Fruit fly (Drosophila melanogaster) whole organism, embryonic: ENCODE measurements around the gene CG10086.

Experiments
- ATbp ChIP-seq: fragments of 200-800 bp; sonication (Bioruptor generic); optimal IDR thresholded peaks from 2 replicates; lab custom pipeline; 2017; ENCODE audit warnings: missing biosample characterization, mild to moderate bottlenecking, missing genetic modification characterization, missing genetic modification reagents
- Awh ChIP-seq: fragments of 200-800 bp; sonication (Bioruptor generic); IDR thresholded peaks from 2 replicates; pipeline ENCODE4, ENCODE4 v1.3.6; 2022; ENCODE audit warnings: missing biosample characterization, missing genetic modification characterization
- B-H1 ChIP-seq: fragments of 200-800 bp; sonication (Bioruptor generic); IDR thresholded peaks from 3 replicates; pipeline ENCODE4 v1.3.6; 2022; ENCODE audit warnings: missing biosample characterization, missing genetic modification characterization
- Bgb ChIP-seq: fragments of 200-800 bp; sonication (Bioruptor generic); IDR thresholded peaks from 2 replicates; pipeline ENCODE4 v1.3.6; 2022; ENCODE audit warnings: missing biosample characterization, missing genetic modification characterization; ENCODE audit not compliant: partially characterized antibody
- CG1024 ChIP-seq: fragments of 200-800 bp; sonication (Bioruptor generic); IDR thresholded peaks from 2 replicates; pipeline ENCODE4 v1.3.6; 2022; ENCODE audit warnings: missing biosample characterization, missing genetic modification characterization
- CG10462 ChIP-seq: fragments of 200-800 bp; sonication (Bioruptor generic); optimal IDR thresholded peaks from 2 replicates; lab custom pipeline; 2016; ENCODE audit warnings: missing biosample characterization, missing genetic modification characterization
- CG10959 ChIP-seq: fragments of 200-800 bp; sonication (Bioruptor generic); IDR thresholded peaks from 2 replicates; pipeline ENCODE4 v1.3.6; 2022; ENCODE audit warnings: missing biosample characterization, missing genetic modification characterization
- CG11696 ChIP-seq: fragments of 200-800 bp; sonication (Bioruptor generic); IDR thresholded peaks from 2 replicates; pipeline ENCODE4 v1.3.6; 2022; ENCODE audit warnings: missing biosample characterization, missing genetic modification characterization
- CG11723 ChIP-seq: fragments of 200-800 bp; sonication (Bioruptor generic); optimal IDR thresholded peaks from 2 replicates; lab custom pipeline; 2017; ENCODE audit warnings: missing biosample characterization, mild to moderate bottlenecking, missing genetic modification characterization
- CG13894 ChIP-seq: fragments of 200-800 bp; sonication (Bioruptor generic); optimal IDR thresholded peaks from 3 replicates; lab custom pipeline; 2018; ENCODE audit warnings: missing biosample characterization, mild to moderate bottlenecking, missing genetic modification characterization, moderate library complexity
- CG1647 ChIP-seq: fragments of 200-800 bp; sonication (Bioruptor generic); optimal IDR thresholded peaks from 3 replicates; lab custom pipeline; 2016; ENCODE audit warnings: missing biosample characterization, missing genetic modification characterization
- CG16779 ChIP-seq: fragments of 200-800 bp; sonication (Bioruptor generic); IDR thresholded peaks from 2 replicates; pipeline ENCODE4 v1.3.6; 2022; ENCODE audit warnings: missing biosample characterization, missing genetic modification characterization
- CG16813 ChIP-seq: fragments of 200-800 bp; sonication (Bioruptor generic); IDR thresholded peaks from 3 replicates; pipeline ENCODE4 v1.3.6; 2022; ENCODE audit warnings: missing biosample characterization, missing genetic modification characterization; ENCODE audit not compliant: partially characterized antibody
- CG17328 ChIP-seq: fragments of 200-800 bp; sonication (Bioruptor generic); IDR thresholded peaks from 2 replicates; pipeline ENCODE4 v1.3.6; 2022; ENCODE audit warnings: missing biosample characterization, missing genetic modification characterization
- CG18599 ChIP-seq: fragments of 200-800 bp; sonication (Bioruptor generic); optimal IDR thresholded peaks from 3 replicates; lab custom pipeline; 2017; ENCODE audit warnings: missing biosample characterization, missing genetic modification characterization, mild to moderate bottlenecking, moderate library complexity, missing genetic modification reagents
- CG18619 ChIP-seq: fragments of 200-800 bp; sonication (Bioruptor generic); optimal IDR thresholded peaks from 3 replicates; lab custom pipeline; 2017; ENCODE audit warnings: missing biosample characterization, mild to moderate bottlenecking, missing genetic modification characterization
- CG2678 ChIP-seq: fragments of 200-800 bp; sonication (Bioruptor generic); optimal IDR thresholded peaks from 3 replicates; lab custom pipeline; 2019; ENCODE audit warnings: missing biosample characterization, mild to moderate bottlenecking, missing genetic modification characterization, moderate library complexity
- CG8089 ChIP-seq: fragments of 200-800 bp; sonication (Bioruptor generic); optimal IDR thresholded peaks from 3 replicates; lab custom pipeline; 2016; ENCODE audit warnings: missing biosample characterization, missing genetic modification characterization
- CG9215 ChIP-seq: fragments of 200-800 bp; sonication (Bioruptor generic); IDR thresholded peaks from 2 replicates; pipeline ENCODE4 v1.3.6; 2022; ENCODE audit warnings: missing biosample characterization, missing genetic modification characterization
- CG9437 ChIP-seq: fragments of 200-800 bp; sonication (Bioruptor generic); optimal IDR thresholded peaks from 2 replicates; lab custom pipeline; 2018; ENCODE audit warnings: missing biosample characterization, mild to moderate bottlenecking, missing genetic modification characterization
- CG9932 ChIP-seq: fragments of 200-800 bp; sonication (Bioruptor generic); IDR thresholded peaks from 2 replicates; pipeline ENCODE4 v1.3.6; 2022; ENCODE audit warnings: missing biosample characterization, missing genetic modification characterization
- CTCF ChIP-seq: fragments of 200-800 bp; sonication (Bioruptor generic); optimal IDR thresholded peaks from 2 replicates; lab custom pipeline; 2017; ENCODE audit warnings: missing biosample characterization, mild to moderate bottlenecking, missing genetic modification characterization, moderate library complexity
- D19A ChIP-seq: fragments of 200-800 bp; optimal IDR thresholded peaks from 3 replicates; lab custom pipeline; 2019; ENCODE audit warnings: missing biosample characterization, mild to moderate bottlenecking, missing genetic modification characterization, moderate library complexity
- Fer3 ChIP-seq: fragments of 200-800 bp; sonication (Bioruptor generic); optimal IDR thresholded peaks from 2 replicates; lab custom pipeline; 2018; ENCODE audit warnings: missing biosample characterization, mild to moderate bottlenecking, missing genetic modification characterization, moderate library complexity
- HHEX ChIP-seq: fragments of 200-800 bp; sonication (Bioruptor generic); optimal IDR thresholded peaks from 3 replicates; lab custom pipeline; 2017; ENCODE audit warnings: missing biosample characterization, mild to moderate bottlenecking, missing genetic modification characterization, missing genetic modification reagents
- Hr78 ChIP-seq, 2 experiments: fragments of 200-800 bp in 1 of 2; fragments of >200 bp in 1 of 2; sonication (Bioruptor generic) in 1 of 2; optimal IDR thresholded peaks; 2 replicates each; lab custom pipeline; 2017 to 2019; ENCODE audit warnings: missing biosample characterization in 2 of 2, missing genetic modification characterization in 2 of 2, mild to moderate bottlenecking in 1 of 2, moderate library complexity in 1 of 2
- Meics ChIP-seq: fragments of 200-800 bp; sonication (Bioruptor generic); optimal IDR thresholded peaks from 2 replicates; lab custom pipeline; 2017; ENCODE audit warnings: missing biosample characterization, mild to moderate bottlenecking, missing genetic modification characterization
- NC2β ChIP-seq: fragments of 200-800 bp; sonication (Bioruptor generic); optimal IDR thresholded peaks from 2 replicates; lab custom pipeline; 2016; ENCODE audit warnings: missing biosample characterization, missing genetic modification characterization
- Nf-YB ChIP-seq: fragments of 200-800 bp; sonication (Bioruptor generic); optimal IDR thresholded peaks from 3 replicates; lab custom pipeline; 2019; ENCODE audit warnings: missing biosample characterization, mild to moderate bottlenecking, missing genetic modification characterization, moderate library complexity
- Ptx1 ChIP-seq: fragments of 200-800 bp; sonication (Bioruptor generic); IDR thresholded peaks from 2 replicates; pipeline ENCODE4 v1.3.6; 2022; ENCODE audit warnings: missing biosample characterization, missing genetic modification characterization
- Rx ChIP-seq: fragments of 200-800 bp; sonication (Bioruptor generic); IDR thresholded peaks from 2 replicates; pipeline ENCODE4 v1.3.6; 2022; ENCODE audit warnings: missing biosample characterization, missing genetic modification characterization
- abd-A ChIP-seq: fragments of 200-800 bp; sonication (Bioruptor generic); optimal IDR thresholded peaks from 3 replicates; lab custom pipeline; 2019; ENCODE audit warnings: missing biosample characterization, mild to moderate bottlenecking, missing genetic modification characterization, moderate library complexity
- aop ChIP-seq: fragments of 200-800 bp; sonication (Bioruptor generic); IDR thresholded peaks from 2 replicates; pipeline ENCODE4 v1.3.6; 2022; ENCODE audit warnings: missing biosample characterization, missing genetic modification characterization
- bab2 ChIP-seq: fragments of 200-800 bp; sonication (Bioruptor generic); optimal IDR thresholded peaks from 2 replicates; lab custom pipeline; 2016; ENCODE audit warnings: missing biosample characterization, missing genetic modification characterization
- bsh ChIP-seq, 2 experiments: fragments of 200-800 bp; sonication (Bioruptor generic); optimal IDR thresholded peaks; 2 replicates each; lab custom pipeline; 2017 to 2018; ENCODE audit warnings: mild to moderate bottlenecking in 2 of 2, missing biosample characterization in 2 of 2, missing genetic modification characterization in 2 of 2, moderate library complexity in 1 of 2
- cad ChIP-seq: fragments of >200 bp; optimal IDR thresholded peaks from 2 replicates; lab custom pipeline; 2017; ENCODE audit warnings: missing biosample characterization, missing genetic modification characterization
- crol ChIP-seq: fragments of 200-800 bp; sonication (Bioruptor generic); IDR thresholded peaks from 2 replicates; pipeline ENCODE4 v1.3.6; 2022; ENCODE audit warnings: missing biosample characterization, missing genetic modification characterization
- dmrt11E ChIP-seq: fragments of 200-800 bp; sonication (Bioruptor generic); optimal IDR thresholded peaks from 3 replicates; lab custom pipeline; 2018; ENCODE audit warnings: missing biosample characterization, mild to moderate bottlenecking, missing genetic modification characterization, moderate library complexity
- esg ChIP-seq: fragments of 200-800 bp; sonication (Bioruptor generic); conservative IDR thresholded peaks from 2 replicates; pipeline ENCODE4 v1.3.6; 2022; ENCODE audit warnings: missing biosample characterization, missing genetic modification characterization
- ewg ChIP-seq: fragments of 200-800 bp; sonication (Bioruptor generic); optimal IDR thresholded peaks from 3 replicates; lab custom pipeline; 2017; ENCODE audit warnings: mild to moderate bottlenecking, missing biosample characterization, missing genetic modification reagents, missing genetic modification characterization
- eyg ChIP-seq: fragments of 200-800 bp; sonication (Bioruptor generic); optimal IDR thresholded peaks from 3 replicates; lab custom pipeline; 2016; ENCODE audit warnings: missing biosample characterization, missing genetic modification characterization
- fd64A ChIP-seq: fragments of 200-800 bp; sonication (Bioruptor generic); optimal IDR thresholded peaks from 3 replicates; lab custom pipeline; 2018; ENCODE audit warnings: missing biosample characterization, mild to moderate bottlenecking, missing genetic modification characterization
- gem ChIP-seq: fragments of 200-800 bp; sonication (Bioruptor generic); optimal IDR thresholded peaks from 2 replicates; lab custom pipeline; 2019; ENCODE audit warnings: missing biosample characterization, mild to moderate bottlenecking, missing genetic modification characterization, moderate library complexity
- insv ChIP-seq, 2 experiments: fragments of 200-800 bp; sonication (Bioruptor generic); optimal IDR thresholded peaks; 3 replicates each; lab custom pipeline; 2016 to 2018; ENCODE audit warnings: missing biosample characterization in 2 of 2, missing genetic modification characterization in 2 of 2
- jigr1 ChIP-seq: fragments of 200-800 bp; sonication (Bioruptor generic); IDR thresholded peaks from 3 replicates; pipeline ENCODE4 v1.3.6; 2022; ENCODE audit warnings: missing biosample characterization, missing genetic modification characterization
- peb ChIP-seq: fragments of 200-800 bp; sonication (Bioruptor generic); IDR thresholded peaks from 2 replicates; pipeline ENCODE4 v1.3.6; 2022; ENCODE audit warnings: missing biosample characterization, missing genetic modification characterization
- sd ChIP-seq: fragments of 200-800 bp; sonication (Bioruptor generic); optimal IDR thresholded peaks from 3 replicates; lab custom pipeline; 2018; ENCODE audit warnings: missing biosample characterization, mild to moderate bottlenecking, missing genetic modification characterization, moderate library complexity
- seq ChIP-seq: fragments of 200-800 bp; sonication (Bioruptor generic); IDR thresholded peaks from 2 replicates; pipeline ENCODE4 v1.3.6; 2022; ENCODE audit warnings: missing biosample characterization, missing genetic modification characterization
- stc ChIP-seq: fragments of 200-800 bp; sonication (Bioruptor generic); IDR thresholded peaks from 2 replicates; pipeline ENCODE4 v1.3.6; 2022; ENCODE audit warnings: missing biosample characterization, missing genetic modification characterization
- tio ChIP-seq: fragments of 200-800 bp; sonication (Bioruptor generic); optimal IDR thresholded peaks from 2 replicates; lab custom pipeline; 2017; ENCODE audit warnings: missing biosample characterization, missing genetic modification characterization, inconsistent platforms
- vfl ChIP-seq: fragments of 200-800 bp; sonication (Bioruptor generic); optimal IDR thresholded peaks from 2 replicates; lab custom pipeline; 2016; ENCODE audit warnings: missing biosample characterization, missing genetic modification characterization
- z ChIP-seq: fragments of 200-800 bp; sonication (Bioruptor generic); IDR thresholded peaks from 3 replicates; pipeline ENCODE4 v1.3.6; 2022; ENCODE audit warnings: missing biosample characterization, missing genetic modification characterization
- zf30C ChIP-seq: fragments of 200-800 bp; sonication (Bioruptor generic); optimal IDR thresholded peaks from 3 replicates; lab custom pipeline; 2018; ENCODE audit warnings: missing biosample characterization, mild to moderate bottlenecking, missing genetic modification characterization

CG10086 gene

dm6 chr3R:7749993-7750392 lies 40.4 kb upstream of the CG10086 start, which contains the start of gene pyd3 (continued):
- no peak for TF ChIP-seq Bgb
- TF ChIP-seq Ptx1 (GFP tag; lab: Robert Waterston, UW) = no peak
- no peak for TF ChIP-seq CG11723 (GFP tag; lab: Kevin White, UChicago)
- no peak for TF ChIP-seq ewg (GFP tag; lab: Kevin White, UChicago)
- TF ChIP-seq dmrt11E = no peak
- TF ChIP-seq CG1024 (GFP tag; lab: Robert Waterston, UW) = no peak
- TF ChIP-seq NC2β = no peak
- no peak for TF ChIP-seq vfl
- TF ChIP-seq ATbp (GFP tag; lab: Kevin White, UChicago) = no peak
- no peak for TF ChIP-seq peb (GFP tag; lab: Robert Waterston, UW)
- TF ChIP-seq tio (GFP tag; lab: Kevin White, UChicago) = no peak
- peak; percentile 50 for TF ChIP-seq CG2678 (tag; lab: Kevin White, UChicago)
- TF ChIP-seq esg (GFP tag; lab: Robert Waterston, UW) = no peak
- no peak for TF ChIP-seq fd64A
- no peak for TF ChIP-seq insv (GFP tag; optimal IDR thresholded peaks at IDR 0.05; lab: Kevin White, UChicago)
- TF ChIP-seq bab2 = no peak
- TF ChIP-seq CG11696 = peak; percentile 98
- TF ChIP-seq stc (GFP tag; lab: Robert Waterston, UW) = no peak
- no peak for TF ChIP-seq CG16779 (GFP tag; lab: Robert Waterston, UW)
- TF ChIP-seq Rx (GFP tag; lab: Robert Waterston, UW) = no peak
- TF ChIP-seq CG16813 (GFP tag; lab: Robert Waterston, UW) = no peak
- TF ChIP-seq CG10462 (GFP tag; lab: Kevin White, UChicago) = no peak
- TF ChIP-seq crol (GFP tag; lab: Robert Waterston, UW) = no peak
- peak; percentile 11 for TF ChIP-seq sd
- peak; percentile 12 for TF ChIP-seq CG18599 (GFP tag; lab: Kevin White, UChicago)
- TF ChIP-seq CG9215 (GFP tag; lab: Robert Waterston, UW) = no peak
- no peak for TF ChIP-seq Awh (GFP tag; lab: Robert Waterston, UW)
- TF ChIP-seq CG10959 (GFP tag; lab: Robert Waterston, UW) = no peak
- TF ChIP-seq abd-A (tag; lab: Kevin White, UChicago) = no peak
- no peak for TF ChIP-seq CG9437 (GFP tag; lab: Kevin White, UChicago)
- TF ChIP-seq Meics (GFP tag; lab: Kevin White, UChicago) = peak; percentile 21
- no peak for TF ChIP-seq CG1647 (GFP tag; lab: Kevin White, UChicago)
- TF ChIP-seq CTCF (GFP tag; lab: Kevin White, UChicago) = no peak
- TF ChIP-seq B-H1 = no peak
- no peak for TF ChIP-seq seq (GFP tag; lab: Robert Waterston, UW)
- no peak for TF ChIP-seq jigr1 (GFP tag; lab: Robert Waterston, UW)
- TF ChIP-seq Fer3 (tag; lab: Kevin White, UChicago) = peak; percentile 17
- peak; percentile 65 for TF ChIP-seq gem
- no peak for TF ChIP-seq CG8089 (GFP tag; lab: Kevin White, UChicago)
- no peak for TF ChIP-seq CG13894
- TF ChIP-seq eyg (GFP tag; lab: Kevin White, UChicago) = no peak
- TF ChIP-seq bsh (GFP tag; optimal IDR thresholded peaks at IDR 0.05; lab: Kevin White, UChicago) = no peak
- TF ChIP-seq D19A (tag; lab: Kevin White, UChicago) = peak; percentile 53
- TF ChIP-seq CG9932 = 0 out of 2 replicates have a peak, but pooled peaks have one; percentile 9
- no peak for TF ChIP-seq zf30C (GFP tag; lab: Kevin White, UChicago)
- no peak for TF ChIP-seq Hr78 (GFP tag; optimal IDR thresholded peaks at IDR 0.05; lab: Kevin White, UChicago)
- TF ChIP-seq aop = no peak
- TF ChIP-seq cad (GFP tag; lab: Kevin White, UChicago) = no peak
- no peak for TF ChIP-seq CG18619
- TF ChIP-seq CG17328 (GFP tag; lab: Robert Waterston, UW) = no peak
- TF ChIP-seq z = no peak
- no peak for TF ChIP-seq Nf-YB (GFP tag; lab: Kevin White, UChicago)
- TF ChIP-seq HHEX (GFP tag; lab: Kevin White, UChicago) = no peak
